Worm (Caenorhabditis elegans): Measurements from ENCODE around the gene F58E6.5.

The F58E6.5 gene

ce11 chrV:9758437-9758836 lies 4.1 kb upstream of the F58E6.5 start:
- TF ChIP-seq elt-2 (tag; optimal IDR thresholded peaks at IDR 0.05) (no peak), nhr-23 (tag; optimal IDR thresholded peaks at IDR 0.05) (peak; percentile 25)

DNA sequence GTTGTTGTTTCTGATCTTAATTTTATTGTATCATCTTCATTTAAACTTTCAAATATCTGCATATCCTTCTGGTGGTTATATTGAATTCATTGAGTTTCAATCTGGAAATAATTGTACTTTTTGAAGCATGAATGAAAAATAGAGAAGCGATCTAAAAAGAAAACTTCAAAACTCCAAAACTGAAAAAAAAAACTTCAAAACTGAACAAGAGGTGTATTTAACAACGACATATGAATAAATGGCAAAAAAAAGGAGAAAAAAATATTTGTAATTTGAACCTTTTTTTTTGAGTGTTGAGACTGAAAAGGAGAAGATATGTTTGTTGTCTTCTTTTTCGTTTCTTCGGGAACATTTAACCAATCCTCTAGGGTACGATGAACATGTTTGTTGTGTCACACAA lies 3.5 kb upstream of the F58E6.5 start, which contains the start of gene F58E6.11:
Gene F58E6.11, minus strand, starts transcription at position 101 of the 400 bp plus-strand sequence.
- TF ChIP-seq ztf-11 (tag; optimal IDR thresholded peaks at IDR 0.05) (no peak), sea-2 (GFP tag; optimal IDR thresholded peaks at IDR 0.05) (no peak), daf-12 (tag; optimal IDR thresholded peaks at IDR 0.05) (no peak), ceh-16 (tag; optimal IDR thresholded peaks at IDR 0.05) (no peak), elt-1 (tag; optimal IDR thresholded peaks at IDR 0.05) (no peak), nhr-76 (tag; optimal IDR thresholded peaks at IDR 0.05) (no peak), nhr-43 (tag; optimal IDR thresholded peaks at IDR 0.05; ENCODE audit: poor library complexity, severe bottlenecking) (no peak), skn-1 (tag; optimal IDR thresholded peaks at IDR 0.05) (no peak), nhr-23 (tag; optimal IDR thresholded peaks at IDR 0.05) (no peak), aly-2 (tag; optimal IDR thresholded peaks at IDR 0.05) (no peak), hmg-11 (tag; optimal IDR thresholded peaks at IDR 0.05) (no peak), R02D3.7 (tag; optimal IDR thresholded peaks at IDR 0.05) (no peak), fos-1 (tag; optimal IDR thresholded peaks at IDR 0.05) (no peak), ama-1 (optimal IDR thresholded peaks at IDR 0.05) (no peak), nhr-11 (tag; optimal IDR thresholded peaks at IDR 0.05) (no peak), ceh-82 (tag; optimal IDR thresholded peaks at IDR 0.05) (no peak), pqm-1 (tag; optimal IDR thresholded peaks at IDR 0.05) (no peak), lin-15B (tag; optimal IDR thresholded peaks at IDR 0.05) (no peak), nfya-1 (tag; optimal IDR thresholded peaks at IDR 0.05; ENCODE audit: insufficient read depth) (no peak), snpc-4 (tag; optimal IDR thresholded peaks at IDR 0.05) (no peak)

DNA sequence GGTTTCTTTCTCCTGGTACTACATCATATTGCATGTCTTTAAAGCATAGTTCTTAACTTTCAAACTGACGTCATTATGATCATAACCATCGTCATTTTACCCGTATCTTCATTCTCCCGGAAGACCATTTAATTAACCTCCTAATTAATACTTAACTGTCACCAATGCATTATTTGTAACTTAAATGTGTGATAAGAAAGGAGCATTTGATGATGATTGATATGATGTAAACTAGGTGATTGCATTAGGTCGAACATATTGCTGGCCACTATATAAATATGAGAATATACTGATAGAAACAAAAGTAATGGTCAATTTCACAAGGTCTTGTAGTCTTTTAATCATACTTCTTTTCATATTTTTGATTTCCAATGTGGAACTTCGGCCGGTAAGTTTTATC lies 1.9 kb upstream of the F58E6.5 start, which contains the start of gene hrg-3:
Gene hrg-3, plus strand, starts transcription at position 227 of the 400 bp plus-strand sequence.
- TF ChIP-seq elt-2 (tag; optimal IDR thresholded peaks at IDR 0.05) (peak; percentile 85), ceh-82 (tag; optimal IDR thresholded peaks at IDR 0.05) (no peak)

DNA sequence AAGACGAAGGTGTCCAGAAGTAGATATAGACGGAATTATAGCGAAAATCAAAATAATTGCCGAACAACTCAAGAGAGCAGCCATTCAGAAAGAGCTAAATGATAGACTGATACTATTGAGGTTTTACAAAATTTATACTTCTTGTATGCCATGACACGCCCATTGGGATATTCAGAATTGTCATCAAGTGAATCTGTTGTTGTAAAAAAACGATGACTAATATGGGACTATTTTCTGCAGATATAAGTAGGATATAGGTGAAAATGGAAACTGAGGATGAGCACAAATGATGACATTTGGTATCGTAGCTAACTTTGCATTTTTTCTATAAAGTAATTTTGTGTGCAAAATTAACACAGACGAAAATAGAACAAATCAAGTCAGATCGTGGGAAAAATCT lies 1.4 kb upstream of the F58E6.5 start, which contains the start of gene F58E6.8:
Gene F58E6.8, minus strand, starts transcription at position 101 of the 400 bp plus-strand sequence.
- TF ChIP-seq nhr-67 (tag; optimal IDR thresholded peaks at IDR 0.05) (no peak), fkh-10 (GFP tag; optimal IDR thresholded peaks at IDR 0.05) (no peak), lin-39 (tag; optimal IDR thresholded peaks at IDR 0.05) (no peak), unc-39 (tag; optimal IDR thresholded peaks at IDR 0.05) (no peak), hmg-11 (tag; optimal IDR thresholded peaks at IDR 0.05) (no peak), lsy-12 (tag; optimal IDR thresholded peaks at IDR 0.05) (no peak), zag-1 (tag; optimal IDR thresholded peaks at IDR 0.05) (no peak), pqm-1 (tag; optimal IDR thresholded peaks at IDR 0.05) (no peak), nhr-76 (tag; optimal IDR thresholded peaks at IDR 0.05) (no peak), nhr-77 (tag; optimal IDR thresholded peaks at IDR 0.05) (no peak), daf-12 (tag; optimal IDR thresholded peaks at IDR 0.05) (no peak), ceh-9 (tag; optimal IDR thresholded peaks at IDR 0.05) (no peak), skn-1 (tag; optimal IDR thresholded peaks at IDR 0.05) (no peak), nhr-28 (tag; optimal IDR thresholded peaks at IDR 0.05) (no peak), ceh-28 (tag; optimal IDR thresholded peaks at IDR 0.05) (no peak), egl-27 (tag; optimal IDR thresholded peaks at IDR 0.05) (no peak), ceh-16 (tag; optimal IDR thresholded peaks at IDR 0.05) (no peak), fos-1 (tag; optimal IDR thresholded peaks at IDR 0.05) (no peak)

DNA sequence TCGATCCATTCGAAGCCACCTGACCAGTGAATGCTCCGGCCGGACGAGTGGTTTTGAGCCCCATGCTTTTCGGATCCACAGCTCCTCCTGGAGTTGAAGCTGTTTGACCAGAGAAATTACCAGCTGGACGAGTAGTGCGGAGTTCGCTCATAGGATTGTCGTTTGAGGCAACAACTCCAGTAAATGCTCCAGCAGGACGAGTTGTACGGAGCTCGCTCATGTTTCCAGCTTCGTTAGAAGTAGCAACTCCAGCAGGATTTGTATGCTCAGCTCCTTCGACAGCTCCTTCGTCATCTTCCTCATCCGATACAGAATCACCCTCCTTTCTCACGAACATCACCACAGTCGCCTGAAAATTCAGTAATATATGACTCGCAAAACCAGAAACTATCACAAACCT lies 805 bp downstream of the F58E6.5 start:
- TF ChIP-seq tbx-2 (tag; optimal IDR thresholded peaks at IDR 0.05) = no peak
- no peak for TF ChIP-seq fkh-2 (tag; optimal IDR thresholded peaks at IDR 0.05)
- TF ChIP-seq zag-1 (tag; optimal IDR thresholded peaks at IDR 0.05) = no peak
- TF ChIP-seq jun-1 (tag; optimal IDR thresholded peaks at IDR 0.05) = no peak
- no peak for TF ChIP-seq pha-4 (tag; optimal IDR thresholded peaks at IDR 0.05)
- TF ChIP-seq ceh-28 (tag; optimal IDR thresholded peaks at IDR 0.05) = no peak
- TF ChIP-seq lsy-12 (tag; optimal IDR thresholded peaks at IDR 0.05) = no peak
- no peak for TF ChIP-seq egl-27 (tag; optimal IDR thresholded peaks at IDR 0.05)
- TF ChIP-seq elt-1 (tag; optimal IDR thresholded peaks at IDR 0.05) = no peak
- no peak for TF ChIP-seq lin-15B (tag; optimal IDR thresholded peaks at IDR 0.05)
- no peak for TF ChIP-seq ztf-11 (tag; optimal IDR thresholded peaks at IDR 0.05)
